Worm (Caenorhabditis elegans) whole organism, early embryonic: Measurements from ENCODE around the gene tag-10.

Experiments used
- B0310.2 ChIP-seq: sonication (generic microtip); optimal IDR thresholded peaks from 2 replicates; lab custom pipeline; 2016; ENCODE audit warnings: mild to moderate bottlenecking, missing genetic modification characterization, missing compliant biosample characterization
- scrt-1 ChIP-seq: fragments of 200-800 bp; sonication (Bioruptor generic); IDR thresholded peaks from 2 replicates; pipeline ENCODE4 v1.3.6; 2022; ENCODE audit warnings: missing genetic modification characterization, missing compliant biosample characterization

ce11 chrII:13670707-13671295 is 38.4 kb downstream of the tag-10 start:
- no peak for TF ChIP-seq scrt-1 (GFP tag; lab: Robert Waterston, UW)
- TF ChIP-seq B0310.2 (tag; lab: Kevin White, UChicago) = no peak
